Worm (Caenorhabditis elegans): ENCODE results near the gene msp-49.

- TF ChIP-seq B0261.1 (tag; optimal IDR thresholded peaks at IDR 0.05) (no peak), mcd-1 (GFP tag; IDR thresholded peaks at IDR 0.05) (no peak), lag-1 (GFP tag; IDR thresholded peaks at IDR 0.05) (no peak), snpc-4 (GFP tag; optimal IDR thresholded peaks at IDR 0.05) (no peak), snpc-4 (tag; optimal IDR thresholded peaks at IDR 0.05) (no peak), aptf-2 (GFP tag; conservative IDR thresholded peaks at IDR 0.05) (no peak)
Measured at ce11 chrII:5238366-5238765, 44.2 kb downstream of the msp-49 start, which contains the start of gene pho-4.

Measured in whole organism, young adult.